Worm (Caenorhabditis elegans): ENCODE measurements around the gene cyp-34A5.

ce11 chrV:3984178-3984577, 26.7 kb upstream of the cyp-34A5 start, which contains the start of gene nlp-29:
- TF ChIP-seq him-1 (tag; optimal IDR thresholded peaks at IDR 0.05) (no peak), W03F9.2 (tag; optimal IDR thresholded peaks at IDR 0.05) (no peak)
